Fruit fly (Drosophila melanogaster) whole organism, prepupa: Measurements from ENCODE around the gene CG11586.

Experiments
- CG10631 ChIP-seq: fragments of 200-800 bp; sonication (Bioruptor generic); optimal IDR thresholded peaks from 2 replicates; lab custom pipeline; 2016; ENCODE audit warnings: missing biosample characterization, missing genetic modification characterization
- CG16779 ChIP-seq: fragments of 200-800 bp; sonication (Bioruptor generic); optimal IDR thresholded peaks from 3 replicates; lab custom pipeline; 2017; ENCODE audit warnings: missing biosample characterization, mild to moderate bottlenecking, missing genetic modification characterization
- CG3919 ChIP-seq: fragments of 200-800 bp; sonication (Bioruptor generic); optimal IDR thresholded peaks from 3 replicates; lab custom pipeline; 2016; ENCODE audit warnings: missing biosample characterization, missing genetic modification characterization
- CG6808 ChIP-seq: fragments of 200-800 bp; sonication (Bioruptor generic); optimal IDR thresholded peaks from 3 replicates; lab custom pipeline; 2017; ENCODE audit warnings: missing biosample characterization, missing genetic modification characterization, mild to moderate bottlenecking, moderate library complexity, missing genetic modification reagents
- CG9139 ChIP-seq: fragments of 200-800 bp; sonication (Bioruptor generic); optimal IDR thresholded peaks from 3 replicates; lab custom pipeline; 2017; ENCODE audit warnings: missing biosample characterization, mild to moderate bottlenecking, missing genetic modification characterization
- Ets21C ChIP-seq: fragments of 200-800 bp; sonication (Bioruptor generic); optimal IDR thresholded peaks from 3 replicates; lab custom pipeline; 2016; ENCODE audit warnings: missing biosample characterization, missing genetic modification characterization
- Lpt ChIP-seq: fragments of 200-800 bp; sonication (Bioruptor generic); optimal IDR thresholded peaks from 3 replicates; lab custom pipeline; 2016; ENCODE audit warnings: missing biosample characterization, missing genetic modification characterization
- Sox102F ChIP-seq: fragments of 200-800 bp; sonication (Bioruptor generic); optimal IDR thresholded peaks from 2 replicates; lab custom pipeline; 2016; ENCODE audit warnings: missing biosample characterization, mild to moderate bottlenecking, missing genetic modification characterization
- salr ChIP-seq, 2 experiments: fragments of 200-800 bp; sonication (Bioruptor generic); optimal IDR thresholded peaks; 3 replicates each; lab custom pipeline; 2016 to 2018; ENCODE audit warnings: missing biosample characterization in 2 of 2, missing genetic modification characterization in 2 of 2, mild to moderate bottlenecking in 1 of 2

DNA sequence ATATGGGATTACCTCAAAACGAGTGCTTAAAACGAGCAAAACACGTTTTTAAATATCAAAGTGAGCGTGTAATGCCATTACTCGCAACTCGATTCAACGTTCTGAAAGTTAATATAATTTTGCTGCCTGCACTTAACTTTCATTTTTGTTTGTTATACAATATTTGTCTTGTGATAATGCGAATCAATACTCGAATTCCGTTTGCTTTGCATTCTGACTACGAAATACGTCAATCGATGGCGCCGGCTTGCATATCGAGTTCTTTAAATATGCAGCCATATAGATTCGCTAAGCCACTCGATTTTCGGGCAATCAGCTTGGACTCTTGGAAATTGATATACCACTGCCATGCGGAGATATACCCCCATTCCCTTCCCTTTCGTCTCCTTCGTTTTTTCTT, 41.6 kb downstream of the CG11586 start:
- no peak for TF ChIP-seq CG9139
- TF ChIP-seq Lpt (GFP tag; lab: Kevin White, UChicago): no peak
- TF ChIP-seq CG10631 (GFP tag; lab: Kevin White, UChicago): no peak
- no peak for TF ChIP-seq CG3919 (GFP tag; lab: Kevin White, UChicago)
- no peak for TF ChIP-seq salr (GFP tag; optimal IDR thresholded peaks at IDR 0.05; lab: Kevin White, UChicago)
- TF ChIP-seq Ets21C (GFP tag; lab: Kevin White, UChicago): no peak
- TF ChIP-seq CG6808 (GFP tag; lab: Kevin White, UChicago): no peak
- peak; percentile 16 for TF ChIP-seq Sox102F (GFP tag; lab: Kevin White, UChicago)
- TF ChIP-seq CG16779: no peak
